Fruit fly (Drosophila melanogaster): Measurements from ENCODE around the gene sinah.

sinah gene

DNA sequence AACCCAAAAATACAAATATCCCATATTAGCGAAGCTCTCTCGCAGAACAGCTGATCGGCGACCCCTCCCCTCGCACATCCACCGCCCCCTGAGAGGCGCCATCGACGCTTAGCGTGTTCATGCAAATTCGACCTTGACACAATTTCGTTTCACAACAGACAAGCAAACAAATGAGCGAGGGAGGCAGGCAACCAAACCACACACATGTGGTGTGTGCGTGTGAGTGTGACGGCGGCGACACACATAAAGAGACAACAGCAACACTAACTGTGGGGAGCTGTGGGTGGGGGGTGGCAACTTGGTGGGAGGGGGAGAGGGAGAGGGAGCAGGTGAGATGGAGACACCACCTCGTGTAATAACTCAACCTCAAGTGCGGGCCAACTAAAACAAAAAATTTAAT is 34.2 kb upstream of the sinah start:
- TF ChIP-seq CG12769 (tag; optimal IDR thresholded peaks at IDR 0.05) = peak; percentile 69
- 0 out of 3 replicates have a peak, but pooled peaks have one; percentile 10 for TF ChIP-seq CG7357 (GFP tag; IDR thresholded peaks at IDR 0.05)
- TF ChIP-seq CG11093 (GFP tag; IDR thresholded peaks at IDR 0.05) = no peak
- TF ChIP-seq CG7987 (GFP tag; optimal IDR thresholded peaks at IDR 0.05) = peak; percentile 90
- no peak for TF ChIP-seq CG6813 (GFP tag; optimal IDR thresholded peaks at IDR 0.05)
- peak; percentile 41 for TF ChIP-seq cg (GFP tag; optimal IDR thresholded peaks at IDR 0.05)
- 0 out of 3 replicates have a peak, but pooled peaks have one; percentile 44 for TF ChIP-seq otp (GFP tag; IDR thresholded peaks at IDR 0.05)
- TF ChIP-seq crol (GFP tag; IDR thresholded peaks at IDR 0.05) = peak; percentile 88
- no peak for TF ChIP-seq vvl (GFP tag; IDR thresholded peaks at IDR 0.05)
- TF ChIP-seq sr (GFP tag; IDR thresholded peaks at IDR 0.05) = peak; percentile 50; the same call in 1 of the 3 replicates
- TF ChIP-seq chinmo (GFP tag; IDR thresholded peaks at IDR 0.05; ENCODE audit: partially characterized antibody) = peak; percentile 85; the same call in 1 of the 4 replicates
- TF ChIP-seq sens-2 (GFP tag; IDR thresholded peaks at IDR 0.05) = no peak
- peak; percentile 20; the same call in 1 of the 2 replicates for TF ChIP-seq bowl (GFP tag; IDR thresholded peaks at IDR 0.05)
- TF ChIP-seq CG6175 (GFP tag; IDR thresholded peaks at IDR 0.05) = peak; percentile 52; the same call in 1 of the 3 replicates
- TF ChIP-seq crp (GFP tag; optimal IDR thresholded peaks at IDR 0.05) = peak in 1 of 2 experiments; percentile 27
- no peak for TF ChIP-seq hkb (optimal IDR thresholded peaks at IDR 0.05)
- TF ChIP-seq hkb (GFP tag; IDR thresholded peaks at IDR 0.05) = no peak
- no peak for TF ChIP-seq ro (GFP tag; IDR thresholded peaks at IDR 0.05)
- peak; percentile 21 for TF ChIP-seq ftz-f1 (GFP tag; optimal IDR thresholded peaks at IDR 0.05)
- TF ChIP-seq Chrac-16 (GFP tag; optimal IDR thresholded peaks at IDR 0.05) = no peak
- peak; percentile 50 for TF ChIP-seq Aef1 (GFP tag; IDR thresholded peaks at IDR 0.05)
- TF ChIP-seq ase (GFP tag; IDR thresholded peaks at IDR 0.05) = peak; percentile 7; the same call in 1 of the 3 replicates
- no peak for TF ChIP-seq pan (optimal IDR thresholded peaks at IDR 0.05)
- peak in 1 of 2 experiments; percentile 16 for TF ChIP-seq pan (GFP tag; optimal IDR thresholded peaks at IDR 0.05 in 1 of 2, IDR thresholded peaks at IDR 0.05 in 1 of 2)
- peak; percentile 2 for TF ChIP-seq pros (GFP tag; optimal IDR thresholded peaks at IDR 0.05)
- peak; percentile 80 for TF ChIP-seq CG4360 (GFP tag; IDR thresholded peaks at IDR 0.05)

DNA sequence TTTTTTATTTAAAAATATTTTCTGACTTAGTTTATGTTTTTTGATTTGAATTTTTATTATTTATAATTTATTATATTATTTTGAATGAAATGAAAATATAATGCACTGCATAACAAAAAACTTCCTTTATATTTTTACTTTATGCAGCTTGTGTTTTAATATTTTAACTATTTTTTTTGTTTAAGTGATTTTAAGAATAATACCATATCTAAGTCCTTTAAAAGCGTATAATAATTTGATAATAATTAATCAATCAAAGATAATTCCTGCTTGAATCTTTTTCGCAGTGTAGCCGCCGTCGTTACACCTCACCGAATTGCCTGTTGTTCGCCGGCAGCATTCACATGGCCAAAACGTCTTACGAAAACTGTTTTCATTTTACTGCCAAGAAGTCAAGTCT is 33.7 kb upstream of the sinah start:
- TF ChIP-seq CG32767 (GFP tag; IDR thresholded peaks at IDR 0.05) (no peak), CG3407 (GFP tag; optimal IDR thresholded peaks at IDR 0.05) (no peak), h (optimal IDR thresholded peaks at IDR 0.05) (no peak), CG13424 (tag; optimal IDR thresholded peaks at IDR 0.05) (peak; percentile 56), CG6689 (GFP tag; IDR thresholded peaks at IDR 0.05) (peak; percentile 29; the same call in 1 of the 2 replicates), CG9727 (GFP tag; optimal IDR thresholded peaks at IDR 0.05) (peak; percentile 9), Asciz (GFP tag; optimal IDR thresholded peaks at IDR 0.05) (no peak), Sox102F (GFP tag; optimal IDR thresholded peaks at IDR 0.05) (peak; percentile 51), Meics (GFP tag; optimal IDR thresholded peaks at IDR 0.05) (no peak), Nf-YC (tag; optimal IDR thresholded peaks at IDR 0.05) (peak; percentile 52), CG11247 (GFP tag; IDR thresholded peaks at IDR 0.05) (no peak), caup (GFP tag; optimal IDR thresholded peaks at IDR 0.05; ENCODE audit: severe bottlenecking) (no peak), CG2712 (tag; optimal IDR thresholded peaks at IDR 0.05) (peak; percentile 31), CG6813 (GFP tag; optimal IDR thresholded peaks at IDR 0.05) (no peak), CoRest (tag; optimal IDR thresholded peaks at IDR 0.05) (peak; percentile 66), gem (tag; optimal IDR thresholded peaks at IDR 0.05) (peak; percentile 72), grau (tag; optimal IDR thresholded peaks at IDR 0.05) (peak; percentile 56), Ada2b (GFP tag; IDR thresholded peaks at IDR 0.05) (peak; percentile 21; the same call in 1 of the 2 replicates), Opbp (GFP tag; IDR thresholded peaks at IDR 0.05; ENCODE audit: partially characterized antibody) (no peak), CG18599 (GFP tag; optimal IDR thresholded peaks at IDR 0.05) (no peak), Mad (GFP tag; optimal IDR thresholded peaks at IDR 0.05) (no peak), Sox100B (GFP tag; optimal IDR thresholded peaks at IDR 0.05) (peak; percentile 13), ERR (GFP tag; optimal IDR thresholded peaks at IDR 0.05) (no peak), CG17361 (GFP tag; IDR thresholded peaks at IDR 0.05) (0 out of 3 replicates have a peak, but pooled peaks have one; percentile 45), Ssrp (tag; optimal IDR thresholded peaks at IDR 0.05) (peak; percentile 46), CG11695 (GFP tag; IDR thresholded peaks at IDR 0.05) (peak; percentile 32; the same call in 1 of the 3 replicates)
